Fruit fly (Drosophila melanogaster): ENCODE results near the gene CG15820.

CG15820 gene

DNA sequence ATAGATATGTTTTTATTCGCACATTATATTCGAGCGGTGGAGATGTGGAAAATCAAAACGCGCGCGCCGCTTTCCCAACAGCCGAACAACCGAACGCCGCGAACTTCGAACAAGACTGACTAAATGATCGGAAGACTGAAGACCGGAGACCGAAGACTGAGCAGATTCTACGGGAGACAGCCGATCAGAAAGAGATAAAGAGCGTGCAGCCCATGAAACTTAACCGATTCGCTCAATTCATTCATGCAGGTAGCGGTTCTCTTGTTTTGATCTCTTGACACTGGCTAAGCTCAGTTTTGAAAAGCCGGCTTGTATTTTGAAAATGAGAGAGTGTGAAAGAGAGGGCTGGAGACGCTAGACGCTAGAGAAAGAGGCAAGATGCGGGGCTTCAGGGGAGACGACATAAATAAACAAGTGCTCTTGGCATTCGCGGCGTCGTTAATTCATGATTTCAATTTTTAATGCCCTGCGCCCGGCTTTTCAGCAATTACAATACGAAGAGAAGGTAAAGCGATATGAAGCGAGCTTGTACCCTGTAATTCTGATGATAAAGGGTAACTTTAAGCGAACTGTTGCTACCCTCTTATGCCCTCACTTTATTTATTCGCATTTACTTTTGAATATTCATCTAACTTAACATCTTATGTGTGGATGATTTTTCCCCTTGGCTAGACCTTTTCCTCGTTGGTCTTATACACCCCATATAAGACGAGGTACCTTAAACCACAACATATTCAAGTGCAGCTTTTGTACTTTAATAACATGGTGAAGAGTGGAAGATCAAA, 22.4 kb downstream of the CG15820 start, which contains the start of gene zormin:
Gene zormin (minus strand): TSS at position 113 of the 785 bp plus-strand sequence.
- no peak for TF ChIP-seq Sox100B (GFP tag; optimal IDR thresholded peaks at IDR 0.05)
- TF ChIP-seq D19B (GFP tag; optimal IDR thresholded peaks at IDR 0.05) = peak; percentile 93
- no peak for TF ChIP-seq CG4404 (GFP tag; IDR thresholded peaks at IDR 0.05)
- peak; percentile 51; the same call in 1 of the 3 replicates for TF ChIP-seq zen2 (GFP tag; IDR thresholded peaks at IDR 0.05; ENCODE audit: partially characterized antibody)
- TF ChIP-seq BtbVII (GFP tag; optimal IDR thresholded peaks at IDR 0.05) = no peak
- TF ChIP-seq CG32767 (GFP tag; IDR thresholded peaks at IDR 0.05) = no peak
- TF ChIP-seq oc (tag; optimal IDR thresholded peaks at IDR 0.05) = peak; percentile 33
- no peak for TF ChIP-seq Hmx (GFP tag; optimal IDR thresholded peaks at IDR 0.05)
- TF ChIP-seq repo (GFP tag; optimal IDR thresholded peaks at IDR 0.05) = no peak
- TF ChIP-seq Med (GFP tag) = peak; percentile 89
- TF ChIP-seq Antp (GFP tag; optimal IDR thresholded peaks at IDR 0.05) = peak; percentile 43
- peak; percentile 47 for TF ChIP-seq gem (tag; optimal IDR thresholded peaks at IDR 0.05)
- peak; percentile 60; the same call in 1 of the 2 replicates for TF ChIP-seq Ptx1 (GFP tag; IDR thresholded peaks at IDR 0.05)
- TF ChIP-seq corto (GFP tag; optimal IDR thresholded peaks at IDR 0.05) = peak; percentile 39
- peak; percentile 42 for TF ChIP-seq CG2678 (tag; optimal IDR thresholded peaks at IDR 0.05)
- peak; percentile 8 for TF ChIP-seq crc (GFP tag; optimal IDR thresholded peaks at IDR 0.05)
- TF ChIP-seq gcm (GFP tag; optimal IDR thresholded peaks at IDR 0.05) = peak; percentile 20
- TF ChIP-seq CG10543 (GFP tag; optimal IDR thresholded peaks at IDR 0.05) = peak; percentile 41
- peak; percentile 47 for TF ChIP-seq Sox102F (GFP tag; optimal IDR thresholded peaks at IDR 0.05)
- TF ChIP-seq Hr39 (optimal IDR thresholded peaks at IDR 0.05) = no peak
- TF ChIP-seq ftz-f1 (GFP tag; optimal IDR thresholded peaks at IDR 0.05) = no peak
- TF ChIP-seq Fer2 (tag; optimal IDR thresholded peaks at IDR 0.05) = no peak
- TF ChIP-seq CG31365 (tag; optimal IDR thresholded peaks at IDR 0.05) = no peak
- TF ChIP-seq CG6689 (GFP tag; IDR thresholded peaks at IDR 0.05) = peak; percentile 47
- TF ChIP-seq CG4360 (GFP tag; IDR thresholded peaks at IDR 0.05) = 0 out of 2 replicates have a peak, but pooled peaks have one; percentile 5
- no peak for TF ChIP-seq ham (GFP tag; IDR thresholded peaks at IDR 0.05)
- TF ChIP-seq Camta (GFP tag; optimal IDR thresholded peaks at IDR 0.05) = no peak
- no peak for TF ChIP-seq pzg (GFP tag; optimal IDR thresholded peaks at IDR 0.05)
- TF ChIP-seq ttk (GFP tag; IDR thresholded peaks at IDR 0.05) = 0 out of 2 replicates have a peak, but pooled peaks have one; percentile 28
- TF ChIP-seq Awh (GFP tag; IDR thresholded peaks at IDR 0.05) = peak; percentile 59; the same call in 1 of the 2 replicates
- peak; percentile 56 for TF ChIP-seq yki (optimal IDR thresholded peaks at IDR 0.05)
- TF ChIP-seq slp2 (GFP tag; optimal IDR thresholded peaks at IDR 0.05) = peak; percentile 26
- TF ChIP-seq vvl (GFP tag; IDR thresholded peaks at IDR 0.05) = peak; percentile 69
- TF ChIP-seq mam (GFP tag; optimal IDR thresholded peaks at IDR 0.05) = peak; percentile 20
- TF ChIP-seq lbe (GFP tag; optimal IDR thresholded peaks at IDR 0.05) = peak; percentile 36
- 0 out of 2 replicates have a peak, but pooled peaks have one; percentile 10 for TF ChIP-seq chm (GFP tag; IDR thresholded peaks at IDR 0.05)
- TF ChIP-seq lab (GFP tag; optimal IDR thresholded peaks at IDR 0.05) = peak; percentile 32
- peak; percentile 66 for TF ChIP-seq CG11504 (tag; optimal IDR thresholded peaks at IDR 0.05)
- peak; percentile 55; the same call in 2 of the 3 replicates for TF ChIP-seq dysf (GFP tag; IDR thresholded peaks at IDR 0.05)
- TF ChIP-seq NC2α (GFP tag; optimal IDR thresholded peaks at IDR 0.05) = no peak
- no peak for TF ChIP-seq mld (GFP tag; IDR thresholded peaks at IDR 0.05; ENCODE audit: partially characterized antibody)
- TF ChIP-seq ase (GFP tag; IDR thresholded peaks at IDR 0.05) = peak; percentile 50; the same call in 1 of the 3 replicates
- TF ChIP-seq B-H1 (GFP tag; IDR thresholded peaks at IDR 0.05) = no peak
- TF ChIP-seq row (GFP tag; IDR thresholded peaks at IDR 0.05) = peak; percentile 53; the same call in 2 of the 3 replicates
- peak; percentile 15 for TF ChIP-seq CG34376 (GFP tag; optimal IDR thresholded peaks at IDR 0.05)
- TF ChIP-seq CG17359 (tag; optimal IDR thresholded peaks at IDR 0.05) = peak; percentile 40
- TF ChIP-seq CG4820 (GFP tag; optimal IDR thresholded peaks at IDR 0.05) = peak; percentile 38
- TF ChIP-seq CG9727 (GFP tag; optimal IDR thresholded peaks at IDR 0.05) = no peak
- peak; percentile 59 for TF ChIP-seq bab2 (GFP tag; optimal IDR thresholded peaks at IDR 0.05)

All from whole organism, embryonic.